Worm (Caenorhabditis elegans) whole organism, midembryonic: ENCODE measurements around the gene C12D5.4.

Experiments used
- flt-1 ChIP-seq: fragments of 200-800 bp; sonication (Bioruptor generic); IDR thresholded peaks from 2 replicates; pipeline ENCODE4 v1.3.6; 2022; ENCODE audit warnings: missing genetic modification characterization, missing compliant biosample characterization
- tab-1 ChIP-seq: fragments of 200-800 bp; sonication (Bioruptor generic); IDR thresholded peaks from 2 replicates; pipeline ENCODE4 v1.3.6; 2022; ENCODE audit warnings: missing genetic modification characterization, missing compliant biosample characterization
- ztf-29 ChIP-seq: fragments of 200-800 bp; sonication (Bioruptor generic); IDR thresholded peaks from 2 replicates; pipeline ENCODE4 v1.3.6; 2022; ENCODE audit warnings: missing genetic modification reagents, missing genetic modification characterization, missing compliant biosample characterization

ce11 chrV:7686189-7686588 lies 13.8 kb downstream of the C12D5.4 start, which contains the start of the genes nhr-94 and nhr-152:
- no peak for TF ChIP-seq ztf-29
- TF ChIP-seq tab-1 = no peak
- no peak for TF ChIP-seq flt-1
